Fruit fly (Drosophila melanogaster) whole organism: ENCODE data around the gene CG31272.

ENCODE experiments used
- pan ChIP-seq: fragments of >200 bp; optimal IDR thresholded peaks from 2 replicates; lab custom pipeline; 2017
- usp ChIP-seq: fragments of >200 bp; optimal IDR thresholded peaks from 2 replicates; lab custom pipeline; 2017; ENCODE audit warnings: missing biosample characterization, missing genetic modification characterization, mixed read lengths

- TF ChIP-seq usp (GFP tag; lab: Kevin White, UChicago), result no peak
- no peak for TF ChIP-seq pan (lab: Kevin White, UChicago)
Observed at dm6 chr3R:10759348-10759847, at the start of gene CG31272.
